Worm (Caenorhabditis elegans) whole organism, young adult: Measurements from ENCODE around the gene let-2.

Experiments used
- hmg-1.2 ChIP-seq: fragments of 200-800 bp; sonication (Bioruptor generic); IDR thresholded peaks from 2 replicates; pipeline ENCODE4 v1.3.6; 2022; ENCODE audit warnings: missing genetic modification reagents, missing genetic modification characterization, missing compliant biosample characterization
- lag-1 ChIP-seq: fragments of 200-800 bp; sonication (Bioruptor generic); IDR thresholded peaks from 2 replicates; pipeline ENCODE4 v1.3.6; 2022; ENCODE audit warnings: missing genetic modification reagents, missing genetic modification characterization, missing compliant biosample characterization

Gene let-2

ce11 chrX:16331425-16331824, 57.7 kb downstream of the let-2 start:
- no peak for TF ChIP-seq lag-1 (GFP tag; lab: Robert Waterston, UW)
- peak; percentile 96 for TF ChIP-seq hmg-1.2 (GFP tag; lab: Robert Waterston, UW)
- TF ChIP-seq, all 124 proteins: peak for 1
